Worm (Caenorhabditis elegans) whole organism, early embryonic: Measurements from ENCODE around the gene fbxc-49.

Experiments
- aly-1 ChIP-seq: sonication (generic microtip); optimal IDR thresholded peaks from 2 replicates; lab custom pipeline; 2016; ENCODE audit warnings: missing genetic modification characterization, missing compliant biosample characterization
- ama-1 ChIP-seq: fragments of 150-350 bp; optimal IDR thresholded peaks from 2 replicates; lab custom pipeline; 2014
- flt-1 ChIP-seq: fragments of 200-800 bp; sonication (Bioruptor generic); IDR thresholded peaks from 2 replicates; pipeline ENCODE4 v1.3.6; 2022; ENCODE audit warnings: missing genetic modification characterization, missing compliant biosample characterization
- pes-1 ChIP-seq: fragments of 200-800 bp; sonication (Bioruptor generic); IDR thresholded peaks from 2 replicates; pipeline ENCODE4 v1.3.6; 2022; ENCODE audit warnings: missing genetic modification reagents, missing genetic modification characterization, missing compliant biosample characterization

ce11 chrII:2090605-2091004 is 6.7 kb downstream of the fbxc-49 start, which contains the start of gene trpl-5:
- TF ChIP-seq pes-1 (GFP tag; lab: Robert Waterston, UW) (no peak), flt-1 (GFP tag; lab: Robert Waterston, UW) (no peak), ama-1 (no peak), aly-1 (tag; lab: Kevin White, UChicago) (no peak)
